Fruit fly (Drosophila melanogaster) whole organism, prepupa: Measurements from ENCODE around the gene CG17292.

Experiments
- CG16779 ChIP-seq: fragments of 200-800 bp; sonication (Bioruptor generic); optimal IDR thresholded peaks from 3 replicates; lab custom pipeline; 2017; ENCODE audit warnings: missing biosample characterization, mild to moderate bottlenecking, missing genetic modification characterization
- Ets21C ChIP-seq: fragments of 200-800 bp; sonication (Bioruptor generic); optimal IDR thresholded peaks from 3 replicates; lab custom pipeline; 2016; ENCODE audit warnings: missing biosample characterization, missing genetic modification characterization
- Gug ChIP-seq: fragments of 200-800 bp; sonication (Bioruptor generic); IDR thresholded peaks from 2 replicates; pipeline ENCODE4 v1.3.6; 2022; ENCODE audit warnings: missing biosample characterization, missing genetic modification characterization
- Hr4 ChIP-seq: fragments of 200-800 bp; sonication (Bioruptor generic); optimal IDR thresholded peaks from 3 replicates; lab custom pipeline; 2016; ENCODE audit warnings: missing biosample characterization, missing genetic modification characterization
- Lpt ChIP-seq: fragments of 200-800 bp; sonication (Bioruptor generic); optimal IDR thresholded peaks from 3 replicates; lab custom pipeline; 2016; ENCODE audit warnings: missing biosample characterization, missing genetic modification characterization
- ss ChIP-seq, 2 experiments: fragments of 200-800 bp; sonication (Bioruptor generic); optimal IDR thresholded peaks; 2 replicates in 1 of 2; 3 replicates in 1 of 2; lab custom pipeline; 2017 to 2018; ENCODE audit warnings: mild to moderate bottlenecking in 2 of 2, missing biosample characterization in 2 of 2, missing genetic modification characterization in 2 of 2, moderate library complexity in 1 of 2

DNA sequence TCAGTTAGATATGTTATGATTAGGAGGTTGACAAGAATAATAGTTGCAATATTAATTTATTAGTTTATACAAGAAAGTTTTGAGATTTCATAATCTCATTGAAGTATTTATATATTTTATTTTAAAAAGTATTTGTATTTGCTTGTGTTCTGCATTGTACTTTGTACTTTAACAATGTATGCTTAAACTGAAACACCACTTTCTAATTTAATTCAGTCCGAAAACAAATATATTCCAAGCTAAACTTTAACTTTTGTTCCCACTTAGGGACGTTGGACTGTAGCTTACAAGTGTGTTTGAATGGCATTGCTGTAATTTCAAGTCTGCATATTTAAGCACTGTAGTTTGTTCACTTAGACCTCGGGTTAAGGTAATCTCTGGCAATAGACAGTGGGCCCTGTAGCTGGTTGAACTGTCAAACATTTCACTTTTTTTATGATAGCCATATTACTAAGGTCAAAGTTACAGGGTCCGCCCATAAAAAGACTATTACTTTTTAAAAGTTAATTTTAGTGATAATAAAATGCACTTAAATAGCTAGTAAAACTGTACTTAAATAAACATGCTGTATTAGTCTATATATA, 1.2 kb downstream of the CG17292 start:
- TF ChIP-seq Hr4 (GFP tag; lab: Kevin White, UChicago): no peak
- TF ChIP-seq ss (GFP tag; optimal IDR thresholded peaks at IDR 0.05; lab: Kevin White, UChicago): no peak
- no peak for TF ChIP-seq Ets21C (GFP tag; lab: Kevin White, UChicago)
- no peak for TF ChIP-seq Gug (GFP tag; lab: Robert Waterston, UW)
- no peak for TF ChIP-seq CG16779 (tag; lab: Kevin White, UChicago)
- no peak for TF ChIP-seq Lpt (GFP tag; lab: Kevin White, UChicago)
